Fruit fly (Drosophila melanogaster): Measurements from ENCODE around the gene CG34308.
A peak's percentile ranks its signal among the peaks of the same experiment; 100 is the strongest.

CG34308 gene

DNA sequence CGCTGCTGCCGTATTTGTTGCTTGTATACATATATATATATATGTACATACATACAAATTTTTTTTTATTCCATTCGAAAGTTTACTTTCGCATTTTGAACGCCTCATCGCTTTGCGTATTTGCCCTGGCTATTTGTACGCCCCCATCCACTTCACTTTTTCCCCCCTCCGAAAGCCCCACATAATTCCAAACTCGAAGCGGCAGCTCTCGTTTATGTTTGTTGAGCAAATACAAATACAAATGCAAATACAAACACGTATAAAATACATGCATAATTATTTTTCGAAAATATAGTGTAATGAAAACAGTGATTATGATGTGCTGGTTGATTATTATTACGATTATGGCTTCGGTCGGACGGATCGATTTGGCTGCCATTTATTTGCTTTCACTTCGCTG, 21.0 kb upstream of the CG34308 start (continued):
- TF ChIP-seq CG7963 (GFP tag; IDR thresholded peaks at IDR 0.05; ENCODE audit: partially characterized antibody) (no peak), CG2712 (tag; optimal IDR thresholded peaks at IDR 0.05) (peak; percentile 88), BEAF-32 (GFP tag; optimal IDR thresholded peaks at IDR 0.05) (no peak), croc (GFP tag; conservative IDR thresholded peaks at IDR 0.05) (peak; percentile 47; the same call in 2 of the 3 replicates), H2.0 (GFP tag; IDR thresholded peaks at IDR 0.05) (peak; percentile 53), sens (GFP tag) (peak; percentile 98), CG1233 (GFP tag; optimal IDR thresholded peaks at IDR 0.05) (peak; percentile 97), mld (GFP tag; IDR thresholded peaks at IDR 0.05; ENCODE audit: partially characterized antibody) (no peak), vnd (GFP tag; IDR thresholded peaks at IDR 0.05; ENCODE audit: partially characterized antibody) (no peak), CG31441 (GFP tag; IDR thresholded peaks at IDR 0.05) (peak; percentile 92), CG3726 (GFP tag; IDR thresholded peaks at IDR 0.05) (no peak), az2 (GFP tag; optimal IDR thresholded peaks at IDR 0.05) (peak; percentile 45), CG9609 (GFP tag; optimal IDR thresholded peaks at IDR 0.05) (peak; percentile 46), CG16815 (GFP tag; optimal IDR thresholded peaks at IDR 0.05) (peak; percentile 22), Hr78 (GFP tag; optimal IDR thresholded peaks at IDR 0.05) (no peak), sima (GFP tag; optimal IDR thresholded peaks at IDR 0.05) (peak; percentile 49), CG10321 (GFP tag; IDR thresholded peaks at IDR 0.05) (0 out of 2 replicates have a peak, but pooled peaks have one; percentile 28), PHDP (tag; optimal IDR thresholded peaks at IDR 0.05) (peak; percentile 94), Dip2 (GFP tag; IDR thresholded peaks at IDR 0.05) (no peak), seq (GFP tag; IDR thresholded peaks at IDR 0.05) (peak; percentile 67), CG9727 (GFP tag; optimal IDR thresholded peaks at IDR 0.05) (peak; percentile 94), Ravus (GFP tag; IDR thresholded peaks at IDR 0.05) (no peak; the same call in 1 of the 2 replicates), kay (GFP tag; optimal IDR thresholded peaks at IDR 0.05) (peak; percentile 75), ranshi (GFP tag; IDR thresholded peaks at IDR 0.05) (peak; percentile 77), CHES-1-like (GFP tag; optimal IDR thresholded peaks at IDR 0.05) (peak; percentile 60), CG11504 (tag; optimal IDR thresholded peaks at IDR 0.05) (peak; percentile 95), CG14710 (tag; optimal IDR thresholded peaks at IDR 0.05) (peak; percentile 95), Hr51 (GFP tag; optimal IDR thresholded peaks at IDR 0.05) (peak; percentile 37 to 81), Blimp-1 (GFP tag; optimal IDR thresholded peaks at IDR 0.05) (peak; percentile 95), zfh1 (GFP tag; IDR thresholded peaks at IDR 0.05) (peak; percentile 80), CG15514 (GFP tag; optimal IDR thresholded peaks at IDR 0.05) (peak; percentile 76), toy (GFP tag; IDR thresholded peaks at IDR 0.05) (no peak), B-H2 (GFP tag; optimal IDR thresholded peaks at IDR 0.05) (no peak), amos (GFP tag; IDR thresholded peaks at IDR 0.05; ENCODE audit: partially characterized antibody) (no peak), CG2199 (GFP tag; IDR thresholded peaks at IDR 0.05) (peak; percentile 59; the same call in 1 of the 3 replicates), CG30020 (tag; optimal IDR thresholded peaks at IDR 0.05) (no peak), ssp (GFP tag; IDR thresholded peaks at IDR 0.05) (peak; percentile 35; the same call in 1 of the 2 replicates), CG3847 (GFP tag; IDR thresholded peaks at IDR 0.05) (no peak), CG9215 (GFP tag; IDR thresholded peaks at IDR 0.05) (no peak), schlank (tag; optimal IDR thresholded peaks at IDR 0.05) (peak; percentile 76), Aef1 (GFP tag; IDR thresholded peaks at IDR 0.05) (peak; percentile 17; the same call in 1 of the 3 replicates), Dll (GFP tag; IDR thresholded peaks at IDR 0.05; ENCODE audit: partially characterized antibody) (no peak), HLHmδ (GFP tag; optimal IDR thresholded peaks at IDR 0.05) (peak; percentile 77), CG13123 (GFP tag; optimal IDR thresholded peaks at IDR 0.05) (peak; percentile 80), nau (GFP tag; optimal IDR thresholded peaks at IDR 0.05) (peak; percentile 97), CG6765 (GFP tag; optimal IDR thresholded peaks at IDR 0.05) (peak; percentile 49), eve (GFP tag; optimal IDR thresholded peaks at IDR 0.05) (no peak), Max (GFP tag; optimal IDR thresholded peaks at IDR 0.05) (peak; percentile 69), CG32767 (GFP tag; IDR thresholded peaks at IDR 0.05) (peak; percentile 38; the same call in 1 of the 2 replicates), CG2202 (tag; optimal IDR thresholded peaks at IDR 0.05) (peak; percentile 93)

All from whole organism, embryonic.